Worm (Caenorhabditis elegans): ENCODE measurements around the gene best-4.

DNA sequence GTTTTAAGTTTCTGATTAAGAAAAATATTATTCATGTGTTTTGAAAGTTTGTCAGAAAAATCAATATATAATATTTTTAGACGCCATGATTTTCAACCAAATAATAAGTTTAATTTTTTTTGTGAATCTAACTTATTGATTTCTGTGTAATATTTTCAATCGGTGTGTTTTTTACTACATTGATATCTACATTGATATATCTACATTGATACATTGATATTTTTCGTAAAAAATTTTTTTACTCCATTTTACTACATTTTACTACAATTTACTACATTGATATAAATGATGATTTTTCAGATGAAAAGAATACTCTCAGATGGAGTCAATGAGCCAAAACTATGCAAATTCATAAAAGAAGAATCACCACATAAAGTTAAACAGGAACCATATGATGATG is 7.6 kb upstream of the best-4 start, which contains the start of gene gmeb-1:
- TF ChIP-seq flt-1 (GFP tag; IDR thresholded peaks at IDR 0.05) (no peak), ama-1 (optimal IDR thresholded peaks at IDR 0.05) (no peak), tbx-37 (GFP tag; conservative IDR thresholded peaks at IDR 0.05) (no peak), B0310.2 (tag; optimal IDR thresholded peaks at IDR 0.05) (no peak), pes-1 (GFP tag; IDR thresholded peaks at IDR 0.05) (no peak), hmbx-1 (tag; optimal IDR thresholded peaks at IDR 0.05) (no peak), tbx-11 (GFP tag; IDR thresholded peaks at IDR 0.05) (no peak), aly-1 (tag; optimal IDR thresholded peaks at IDR 0.05) (no peak), scrt-1 (GFP tag; IDR thresholded peaks at IDR 0.05) (no peak)

Measured in whole organism, early embryonic.